Fruit fly (Drosophila melanogaster) whole organism, embryonic: Measurements from ENCODE around the gene rost.

ENCODE experiments used
- Antp ChIP-seq: fragments of 200-800 bp; sonication (Bioruptor generic); optimal IDR thresholded peaks from 3 replicates; lab custom pipeline; 2016; ENCODE audit warnings: missing biosample characterization, missing genetic modification characterization
- Atf3 ChIP-seq: fragments of 200-800 bp; sonication (Bioruptor generic); optimal IDR thresholded peaks from 3 replicates; lab custom pipeline; 2016; ENCODE audit warnings: missing biosample characterization, missing genetic modification characterization
- Bdp1 ChIP-seq: fragments of 200-800 bp; sonication (Bioruptor generic); optimal IDR thresholded peaks from 3 replicates; lab custom pipeline; 2016; ENCODE audit warnings: missing biosample characterization, missing genetic modification characterization
- CG11247 ChIP-seq: fragments of 200-800 bp; sonication (Bioruptor generic); IDR thresholded peaks from 2 replicates; pipeline ENCODE4 v1.3.6; 2022; ENCODE audit warnings: missing biosample characterization, missing genetic modification characterization
- CG12219 ChIP-seq: fragments of 200-800 bp; sonication (Bioruptor generic); optimal IDR thresholded peaks from 3 replicates; lab custom pipeline; 2018; ENCODE audit warnings: missing biosample characterization, mild to moderate bottlenecking, missing genetic modification characterization
- CG12659 ChIP-seq: fragments of 200-800 bp; sonication (Bioruptor generic); optimal IDR thresholded peaks from 3 replicates; lab custom pipeline; 2017; ENCODE audit warnings: mild to moderate bottlenecking, missing biosample characterization, missing genetic modification reagents, missing genetic modification characterization
- CG13296 ChIP-seq: fragments of 200-800 bp; sonication (Bioruptor generic); optimal IDR thresholded peaks from 3 replicates; lab custom pipeline; 2018; ENCODE audit warnings: missing biosample characterization, mild to moderate bottlenecking, missing genetic modification characterization
- CG13775 ChIP-seq: fragments of 200-800 bp; sonication (Bioruptor generic); optimal IDR thresholded peaks from 3 replicates; lab custom pipeline; 2017; ENCODE audit warnings: missing biosample characterization, mild to moderate bottlenecking, missing genetic modification characterization
- CG1647 ChIP-seq: fragments of 200-800 bp; sonication (Bioruptor generic); optimal IDR thresholded peaks from 3 replicates; lab custom pipeline; 2016; ENCODE audit warnings: missing biosample characterization, missing genetic modification characterization
- CG16779 ChIP-seq: fragments of 200-800 bp; sonication (Bioruptor generic); IDR thresholded peaks from 2 replicates; pipeline ENCODE4 v1.3.6; 2022; ENCODE audit warnings: missing biosample characterization, missing genetic modification characterization
- CG17912 ChIP-seq: fragments of 200-800 bp; sonication (Bioruptor generic); optimal IDR thresholded peaks from 2 replicates; lab custom pipeline; 2018; ENCODE audit warnings: missing biosample characterization, mild to moderate bottlenecking, missing genetic modification characterization
- CG2116 ChIP-seq: fragments of 200-800 bp; sonication (Bioruptor generic); optimal IDR thresholded peaks from 3 replicates; lab custom pipeline; 2018; ENCODE audit warnings: missing biosample characterization, mild to moderate bottlenecking, missing genetic modification characterization
- CG3163 ChIP-seq: fragments of 200-800 bp; sonication (Bioruptor generic); optimal IDR thresholded peaks from 3 replicates; lab custom pipeline; 2016; ENCODE audit warnings: missing biosample characterization, missing genetic modification characterization
- CG32772 ChIP-seq: fragments of 200-800 bp; sonication (Bioruptor generic); IDR thresholded peaks from 2 replicates; pipeline ENCODE4 v1.3.6; 2022; ENCODE audit warnings: missing biosample characterization, missing genetic modification characterization
- CG4707 ChIP-seq: fragments of 200-800 bp; sonication (Bioruptor generic); optimal IDR thresholded peaks from 2 replicates; lab custom pipeline; 2018; ENCODE audit warnings: missing biosample characterization, mild to moderate bottlenecking, missing genetic modification characterization, moderate library complexity
- CG5180 ChIP-seq: fragments of 200-800 bp; sonication (Bioruptor generic); optimal IDR thresholded peaks from 3 replicates; lab custom pipeline; 2017; ENCODE audit warnings: missing biosample characterization, missing genetic modification characterization, mild to moderate bottlenecking, moderate library complexity, missing genetic modification reagents
- CG6791 ChIP-seq: fragments of 200-800 bp; sonication (Bioruptor generic); IDR thresholded peaks from 3 replicates; pipeline ENCODE4 v1.3.6; 2022; ENCODE audit warnings: missing biosample characterization, missing genetic modification characterization; ENCODE audit not compliant: partially characterized antibody
- D ChIP-seq, 2 experiments: fragments of 200-800 bp in 1 of 2; fragments of >200 bp in 1 of 2; sonication (Bioruptor generic) in 1 of 2; optimal IDR thresholded peaks; 2 replicates in 1 of 2; 3 replicates in 1 of 2; lab custom pipeline; 2017; ENCODE audit warnings: mild to moderate bottlenecking in 1 of 2, missing biosample characterization in 1 of 2, missing genetic modification characterization in 1 of 2, missing genetic modification reagents in 1 of 2
- Dbx ChIP-seq: fragments of 200-800 bp; sonication (Bioruptor generic); IDR thresholded peaks from 3 replicates; pipeline ENCODE4 v1.3.6; 2022; ENCODE audit warnings: missing biosample characterization, missing genetic modification characterization
- Eip74EF ChIP-seq, 2 experiments: fragments of 200-800 bp in 1 of 2; fragments of >200 bp in 1 of 2; sonication (Bioruptor generic) in 1 of 2; optimal IDR thresholded peaks; 2 replicates each; lab custom pipeline; 2017 to 2019; ENCODE audit warnings: missing biosample characterization in 2 of 2, missing genetic modification characterization in 2 of 2, mild to moderate bottlenecking in 1 of 2, moderate library complexity in 1 of 2
- Gug ChIP-seq: fragments of 200-800 bp; sonication (Bioruptor generic); IDR thresholded peaks from 4 replicates; pipeline ENCODE4 v1.3.6; 2022; ENCODE audit warnings: missing biosample characterization, missing genetic modification characterization
- H15 ChIP-seq: fragments of 200-800 bp; sonication (Bioruptor generic); IDR thresholded peaks from 3 replicates; pipeline ENCODE4 v1.3.6; 2022; ENCODE audit warnings: missing biosample characterization, missing genetic modification characterization
- HLH3B ChIP-seq: fragments of 200-800 bp; sonication (Bioruptor generic); IDR thresholded peaks from 2 replicates; pipeline ENCODE4 v1.3.6; 2022; ENCODE audit warnings: missing biosample characterization, missing genetic modification characterization
- HmgD ChIP-seq: fragments of 200-800 bp; sonication (Bioruptor generic); optimal IDR thresholded peaks from 3 replicates; lab custom pipeline; 2016; ENCODE audit warnings: missing biosample characterization, missing genetic modification characterization
- Hr3 ChIP-seq: fragments of 200-800 bp; sonication (Bioruptor generic); optimal IDR thresholded peaks from 3 replicates; lab custom pipeline; 2016; ENCODE audit warnings: missing biosample characterization, missing genetic modification characterization
- Hr78 ChIP-seq, 2 experiments: fragments of 200-800 bp in 1 of 2; fragments of >200 bp in 1 of 2; sonication (Bioruptor generic) in 1 of 2; optimal IDR thresholded peaks; 2 replicates each; lab custom pipeline; 2017 to 2019; ENCODE audit warnings: missing biosample characterization in 2 of 2, missing genetic modification characterization in 2 of 2, mild to moderate bottlenecking in 1 of 2, moderate library complexity in 1 of 2
- Jarid2 ChIP-seq: fragments of 200-800 bp; sonication (Bioruptor generic); optimal IDR thresholded peaks from 3 replicates; lab custom pipeline; 2017; ENCODE audit warnings: mild to moderate bottlenecking, missing biosample characterization, missing genetic modification reagents, missing genetic modification characterization
- Mad ChIP-seq: fragments of 200-800 bp; sonication (Bioruptor generic); optimal IDR thresholded peaks from 2 replicates; lab custom pipeline; 2016; ENCODE audit warnings: missing biosample characterization, missing genetic modification characterization
- Stat92E ChIP-seq, 3 experiments: fragments of >200 bp in 2 of 3; fragments of 200-800 bp in 1 of 3; sonication (Bioruptor generic) in 1 of 3; optimal IDR thresholded peaks; 2 replicates each; lab custom pipeline; 2017 to 2019; ENCODE audit warnings: missing biosample characterization in 3 of 3, missing genetic modification characterization in 3 of 3, mild to moderate bottlenecking in 1 of 3, moderate library complexity in 1 of 3
- aop ChIP-seq: fragments of 200-800 bp; sonication (Bioruptor generic); IDR thresholded peaks from 2 replicates; pipeline ENCODE4 v1.3.6; 2022; ENCODE audit warnings: missing biosample characterization, missing genetic modification characterization
- btn ChIP-seq: fragments of 200-800 bp; sonication (Bioruptor generic); optimal IDR thresholded peaks from 2 replicates; lab custom pipeline; 2016; ENCODE audit warnings: missing biosample characterization, missing genetic modification characterization
- chn ChIP-seq: fragments of 200-800 bp; sonication (Bioruptor generic); optimal IDR thresholded peaks from 2 replicates; lab custom pipeline; 2016; ENCODE audit warnings: missing biosample characterization, missing genetic modification characterization
- croc ChIP-seq: fragments of 200-800 bp; sonication (Bioruptor generic); conservative IDR thresholded peaks from 3 replicates; pipeline ENCODE4 v1.3.6; 2022; ENCODE audit warnings: missing biosample characterization, missing genetic modification characterization
- dmrt11E ChIP-seq: fragments of 200-800 bp; sonication (Bioruptor generic); optimal IDR thresholded peaks from 3 replicates; lab custom pipeline; 2018; ENCODE audit warnings: missing biosample characterization, mild to moderate bottlenecking, missing genetic modification characterization, moderate library complexity
- gce ChIP-seq: fragments of 200-800 bp; sonication (Bioruptor generic); IDR thresholded peaks from 3 replicates; pipeline ENCODE4 v1.3.6; 2022; ENCODE audit warnings: missing biosample characterization, missing genetic modification characterization
- gsb-n ChIP-seq: fragments of 200-800 bp; sonication (Bioruptor generic); optimal IDR thresholded peaks from 3 replicates; lab custom pipeline; 2018; ENCODE audit warnings: missing biosample characterization, mild to moderate bottlenecking, missing genetic modification characterization
- hb ChIP-seq: fragments of 200-800 bp; sonication (Bioruptor generic); IDR thresholded peaks from 3 replicates; pipeline ENCODE4 v1.3.6; 2022; ENCODE audit warnings: missing biosample characterization, missing genetic modification characterization; ENCODE audit not compliant: partially characterized antibody
- hkb ChIP-seq, 2 experiments: fragments of 200-800 bp in 1 of 2; fragments of >200 bp in 1 of 2; sonication (Bioruptor generic) in 1 of 2; IDR thresholded peaks in 1 of 2; optimal IDR thresholded peaks in 1 of 2; 2 replicates each; pipeline versions ENCODE4 v1.3.6 to Lab custom; 2017 to 2022; ENCODE audit warnings: missing biosample characterization in 1 of 2, missing genetic modification characterization in 1 of 2
- ind ChIP-seq: fragments of 200-800 bp; sonication (Bioruptor generic); optimal IDR thresholded peaks from 3 replicates; lab custom pipeline; 2016; ENCODE audit warnings: missing biosample characterization, missing genetic modification characterization
- jumu ChIP-seq: fragments of 200-800 bp; sonication (Bioruptor generic); optimal IDR thresholded peaks from 3 replicates; lab custom pipeline; 2016; ENCODE audit warnings: missing biosample characterization, missing genetic modification characterization
- mirr ChIP-seq: fragments of 200-800 bp; sonication (Bioruptor generic); optimal IDR thresholded peaks from 3 replicates; lab custom pipeline; 2018; ENCODE audit warnings: missing biosample characterization, mild to moderate bottlenecking, missing genetic modification characterization
- ranshi ChIP-seq: fragments of 200-800 bp; sonication (Bioruptor generic); IDR thresholded peaks from 2 replicates; pipeline ENCODE4 v1.3.6; 2022; ENCODE audit warnings: missing biosample characterization, missing genetic modification characterization
- seq ChIP-seq: fragments of 200-800 bp; sonication (Bioruptor generic); IDR thresholded peaks from 2 replicates; pipeline ENCODE4 v1.3.6; 2022; ENCODE audit warnings: missing biosample characterization, missing genetic modification characterization
- slou ChIP-seq: fragments of 200-800 bp; sonication (Bioruptor generic); optimal IDR thresholded peaks from 3 replicates; lab custom pipeline; 2016; ENCODE audit warnings: missing biosample characterization, missing genetic modification characterization
- slp2 ChIP-seq: fragments of 200-800 bp; sonication (Bioruptor generic); optimal IDR thresholded peaks from 2 replicates; lab custom pipeline; 2016; ENCODE audit warnings: missing biosample characterization, missing genetic modification characterization
- usp ChIP-seq: fragments of >200 bp; optimal IDR thresholded peaks from 2 replicates; lab custom pipeline; 2017; ENCODE audit warnings: missing biosample characterization, missing genetic modification characterization

Gene rost

dm6 chr2L:8952194-8953037 lies 36.9 kb downstream of the rost start (continued):
- TF ChIP-seq jumu (GFP tag; lab: Kevin White, UChicago), result no peak
- peak; percentile 50 for TF ChIP-seq CG3163
- TF ChIP-seq chn (GFP tag; lab: Kevin White, UChicago), result peak; percentile 64
- TF ChIP-seq hb (GFP tag; lab: Robert Waterston, UW), result no peak; the same call in 2 of the 3 replicates
- 0 out of 2 replicates have a peak, but pooled peaks have one; percentile 24 for TF ChIP-seq seq (GFP tag; lab: Robert Waterston, UW)
- peak; percentile 16 for TF ChIP-seq CG13775 (GFP tag; lab: Kevin White, UChicago)
- TF ChIP-seq gce (GFP tag; lab: Robert Waterston, UW), result no peak
- TF ChIP-seq Gug, result peak; percentile 46; the same call in 2 of the 4 replicates
- TF ChIP-seq btn (GFP tag; lab: Kevin White, UChicago), result no peak
- TF ChIP-seq Stat92E (GFP tag; optimal IDR thresholded peaks at IDR 0.05; lab: Kevin White, UChicago), result no peak
- peak; percentile 33 for TF ChIP-seq CG12659 (GFP tag; lab: Kevin White, UChicago)
- peak; percentile 42 for TF ChIP-seq mirr (GFP tag; lab: Kevin White, UChicago)
- TF ChIP-seq CG1647 (GFP tag; lab: Kevin White, UChicago), result no peak
- TF ChIP-seq slou (GFP tag; lab: Kevin White, UChicago), result no peak
- no peak for TF ChIP-seq CG2116 (GFP tag; lab: Kevin White, UChicago)
- peak; percentile 7 for TF ChIP-seq CG13296 (GFP tag; lab: Kevin White, UChicago)
- TF ChIP-seq Atf3 (GFP tag; lab: Kevin White, UChicago), result no peak
- TF ChIP-seq slp2 (GFP tag; lab: Kevin White, UChicago), result no peak
- no peak for TF ChIP-seq usp
- TF ChIP-seq HmgD (GFP tag; lab: Kevin White, UChicago), result peak; percentile 49
- no peak for TF ChIP-seq hkb (optimal IDR thresholded peaks at IDR 0.05; lab: Kevin White, UChicago)
- TF ChIP-seq hkb (GFP tag; IDR thresholded peaks at IDR 0.05; lab: Robert Waterston, UW), result peak; percentile 66
- peak; percentile 42; the same call in 1 of the 2 replicates for TF ChIP-seq HLH3B (GFP tag; lab: Robert Waterston, UW)
- peak; percentile 48 for TF ChIP-seq Hr3
- no peak for TF ChIP-seq D (optimal IDR thresholded peaks at IDR 0.05; lab: Kevin White, UChicago)
- no peak for TF ChIP-seq D (GFP tag; optimal IDR thresholded peaks at IDR 0.05; lab: Kevin White, UChicago)

DNA sequence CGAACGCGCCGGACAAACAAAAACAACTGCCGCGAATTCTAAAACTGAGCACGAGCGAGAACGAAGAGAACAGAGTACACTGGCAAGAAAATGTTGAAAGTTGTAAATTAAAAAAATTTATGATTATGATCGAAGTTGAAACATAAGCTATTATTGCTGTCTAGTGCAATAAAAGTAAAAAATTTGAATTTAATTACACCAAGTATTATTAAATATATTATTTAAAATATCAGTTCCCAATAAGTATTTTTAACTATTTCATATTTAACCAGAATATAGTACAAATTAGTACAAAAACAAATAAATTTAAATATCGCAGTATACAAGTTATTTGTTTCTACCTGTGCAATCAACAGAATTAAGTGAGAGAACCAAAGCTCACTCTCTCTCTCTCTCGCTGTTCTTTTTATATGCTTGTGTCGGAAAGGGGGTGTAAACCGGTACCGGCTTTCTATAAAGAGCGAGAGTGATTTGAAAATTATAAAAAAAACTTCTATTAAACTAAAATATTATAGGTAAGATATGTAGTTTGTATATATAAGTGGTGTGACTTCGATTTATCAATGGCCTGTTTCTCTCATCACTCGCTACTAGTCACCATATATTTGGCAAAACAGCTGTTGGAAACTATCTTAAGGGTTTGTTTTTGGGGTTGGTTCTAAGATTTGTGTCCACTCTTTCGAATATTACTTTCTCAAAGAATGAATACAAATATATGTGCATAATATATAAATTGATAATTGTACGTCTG lies 38.0 kb downstream of the rost start, which contains the start of gene C1GalTA:
Gene C1GalTA (minus strand): TSS at position 33 of the 751 bp plus-strand sequence.
- peak; percentile 95 for TF ChIP-seq ranshi
- peak; percentile 90 for TF ChIP-seq CG5180 (GFP tag; lab: Kevin White, UChicago)
- TF ChIP-seq Antp, result peak; percentile 53
- TF ChIP-seq CG32772 (GFP tag; lab: Robert Waterston, UW), result peak; percentile 94
- peak in 1 of 2 experiments; percentile 99 for TF ChIP-seq Eip74EF (GFP tag; optimal IDR thresholded peaks at IDR 0.05; lab: Kevin White, UChicago)
- TF ChIP-seq CG16779, result no peak
- peak; percentile 96 for TF ChIP-seq Dbx
- peak; percentile 75 for TF ChIP-seq CG4707 (GFP tag; lab: Kevin White, UChicago)
- TF ChIP-seq dmrt11E, result peak; percentile 98
- no peak for TF ChIP-seq CG6791 (GFP tag; lab: Robert Waterston, UW)
- TF ChIP-seq ind, result peak; percentile 94
- TF ChIP-seq gsb-n (tag; lab: Kevin White, UChicago), result peak; percentile 99
- peak; percentile 96 for TF ChIP-seq croc
- peak; percentile 93 for TF ChIP-seq CG11247
- TF ChIP-seq Hr78 (GFP tag; optimal IDR thresholded peaks at IDR 0.05; lab: Kevin White, UChicago), result peak in 1 of 2 experiments; percentile 94
- peak; percentile 89 for TF ChIP-seq H15
- TF ChIP-seq Bdp1, result peak; percentile 31
- peak; percentile 61 for TF ChIP-seq CG17912 (GFP tag; lab: Kevin White, UChicago)
- peak; percentile 57 for TF ChIP-seq Mad
- TF ChIP-seq CG12219 (GFP tag; lab: Kevin White, UChicago), result peak; percentile 86
- TF ChIP-seq aop (GFP tag; lab: Robert Waterston, UW), result no peak
- TF ChIP-seq Jarid2 (GFP tag; lab: Kevin White, UChicago), result peak; percentile 89
